Worm (Caenorhabditis elegans): ENCODE data around the gene aakg-1.

DNA sequence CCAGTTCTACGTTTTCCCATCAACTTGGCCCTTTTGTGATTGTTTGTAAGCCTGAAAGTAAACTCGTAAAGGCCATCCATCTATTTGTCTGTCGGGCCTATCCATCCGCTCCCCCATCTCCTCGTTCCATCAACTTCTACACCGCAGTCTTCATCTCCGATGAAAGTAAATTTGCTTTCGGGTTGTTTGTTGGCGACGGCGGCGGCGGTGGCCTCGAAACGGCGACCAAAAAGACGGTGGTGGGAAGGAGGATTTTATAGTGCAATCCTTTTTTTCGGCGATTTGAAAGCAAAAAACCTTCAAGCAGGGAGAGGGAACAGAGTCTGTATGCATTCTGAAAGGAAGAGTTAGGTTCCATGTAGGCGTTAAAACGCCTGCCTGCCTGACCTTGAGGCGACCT, 39.0 kb upstream of the aakg-1 start:
- TF ChIP-seq nhr-237 (tag; optimal IDR thresholded peaks at IDR 0.05) (no peak), nhr-76 (tag; optimal IDR thresholded peaks at IDR 0.05) (no peak)
